Worm (Caenorhabditis elegans) whole organism, late embryonic: ENCODE data around the gene ztf-18.

Experiments used
- C08G9.2 ChIP-seq: sonication (generic microtip); optimal IDR thresholded peaks from 2 replicates; lab custom pipeline; 2016; ENCODE audit warnings: mild to moderate bottlenecking, missing genetic modification characterization, moderate library complexity, missing compliant biosample characterization
- F13H6.1 ChIP-seq: sonication (generic microtip); optimal IDR thresholded peaks from 2 replicates; lab custom pipeline; 2016; ENCODE audit warnings: missing genetic modification characterization, missing compliant biosample characterization
- K02D7.2 ChIP-seq: sonication (generic microtip); optimal IDR thresholded peaks from 2 replicates; lab custom pipeline; 2017; ENCODE audit warnings: mild to moderate bottlenecking, missing genetic modification characterization, missing compliant biosample characterization
- K09A11.1 ChIP-seq: sonication (generic microtip); optimal IDR thresholded peaks from 2 replicates; lab custom pipeline; 2017; ENCODE audit warnings: antibody characterized with exemption, mild to moderate bottlenecking, missing genetic modification characterization, missing compliant biosample characterization; ENCODE audit not compliant: insufficient read depth
- T23F11.4 ChIP-seq: fragments of 200-800 bp; sonication (Bioruptor generic); optimal IDR thresholded peaks from 2 replicates; lab custom pipeline; 2018; ENCODE audit warnings: mild to moderate bottlenecking, missing genetic modification characterization, missing compliant biosample characterization
- Y22D7AL.16 ChIP-seq: sonication (generic microtip); optimal IDR thresholded peaks from 2 replicates; lab custom pipeline; 2016; ENCODE audit warnings: missing genetic modification characterization, missing compliant biosample characterization
- ahr-1 ChIP-seq: sonication (generic microtip); optimal IDR thresholded peaks from 2 replicates; lab custom pipeline; 2016; ENCODE audit warnings: missing genetic modification characterization, missing compliant biosample characterization
- ama-1 ChIP-seq: fragments of 150-350 bp; optimal IDR thresholded peaks from 2 replicates; lab custom pipeline; 2014
- ceh-14 ChIP-seq: sonication (generic microtip); optimal IDR thresholded peaks from 2 replicates; lab custom pipeline; 2016; ENCODE audit warnings: missing genotype, missing genetic modification characterization, missing compliant biosample characterization
- ceh-19 ChIP-seq: fragments of 200-800 bp; sonication (Bioruptor generic); optimal IDR thresholded peaks from 2 replicates; lab custom pipeline; 2018; ENCODE audit warnings: mild to moderate bottlenecking, missing genetic modification characterization, missing compliant biosample characterization
- ceh-2 ChIP-seq: sonication (generic microtip); optimal IDR thresholded peaks from 2 replicates; lab custom pipeline; 2016; ENCODE audit warnings: missing genotype, missing genetic modification characterization, missing compliant biosample characterization
- ceh-30 ChIP-seq: fragments of 150-350 bp; optimal IDR thresholded peaks from 2 replicates; lab custom pipeline; 2014; ENCODE audit warnings: missing biosample characterization, missing genetic modification characterization
- ceh-31 ChIP-seq: sonication (generic microtip); optimal IDR thresholded peaks from 2 replicates; lab custom pipeline; 2016; ENCODE audit warnings: missing genetic modification characterization, missing compliant biosample characterization
- ceh-6 ChIP-seq: fragments of 200-800 bp; sonication (Bioruptor generic); optimal IDR thresholded peaks from 2 replicates; lab custom pipeline; 2018; ENCODE audit warnings: mild to moderate bottlenecking, missing genetic modification characterization, missing compliant biosample characterization
- ceh-9 ChIP-seq: sonication (generic microtip); optimal IDR thresholded peaks from 2 replicates; lab custom pipeline; 2016; ENCODE audit warnings: mild to moderate bottlenecking, missing genetic modification characterization, inconsistent platforms, missing compliant biosample characterization
- dmd-4 ChIP-seq: sonication (generic microtip); optimal IDR thresholded peaks from 2 replicates; lab custom pipeline; 2016; ENCODE audit warnings: borderline replicate concordance, missing genetic modification characterization, missing compliant biosample characterization
- elt-2 ChIP-seq: sonication (generic microtip); optimal IDR thresholded peaks from 2 replicates; lab custom pipeline; 2016; ENCODE audit warnings: missing genetic modification reagents, missing genetic modification characterization, missing compliant biosample characterization
- elt-4 ChIP-seq: sonication (generic microtip); optimal IDR thresholded peaks from 2 replicates; lab custom pipeline; 2016; ENCODE audit warnings: missing genetic modification characterization, missing compliant biosample characterization
- eyg-1 ChIP-seq: sonication (generic microtip); optimal IDR thresholded peaks from 2 replicates; lab custom pipeline; 2016; ENCODE audit warnings: missing genotype, missing genetic modification characterization, missing compliant biosample characterization
- fkh-6 ChIP-seq: sonication (generic microtip); optimal IDR thresholded peaks from 2 replicates; lab custom pipeline; 2016; ENCODE audit warnings: missing genetic modification characterization, missing compliant biosample characterization
- hlh-15 ChIP-seq: sonication (generic microtip); optimal IDR thresholded peaks from 2 replicates; lab custom pipeline; 2016; ENCODE audit warnings: missing genetic modification characterization, missing compliant biosample characterization
- hlh-6 ChIP-seq: sonication (generic microtip); optimal IDR thresholded peaks from 2 replicates; lab custom pipeline; 2016; ENCODE audit warnings: missing genotype, missing genetic modification characterization, missing compliant biosample characterization
- lim-6 ChIP-seq: sonication (generic microtip); optimal IDR thresholded peaks from 2 replicates; lab custom pipeline; 2016; ENCODE audit warnings: missing genetic modification characterization, missing compliant biosample characterization
- mec-3 ChIP-seq: sonication (generic microtip); optimal IDR thresholded peaks from 2 replicates; lab custom pipeline; 2016; ENCODE audit warnings: borderline replicate concordance, missing genetic modification characterization, missing compliant biosample characterization
- nhr-11 ChIP-seq: fragments of 150-350 bp; optimal IDR thresholded peaks from 2 replicates; lab custom pipeline; 2014; ENCODE audit warnings: missing biosample characterization, missing genetic modification characterization
- npax-4 ChIP-seq: sonication (generic microtip); optimal IDR thresholded peaks from 2 replicates; lab custom pipeline; 2016; ENCODE audit warnings: missing genetic modification characterization, missing compliant biosample characterization
- pat-9 ChIP-seq: fragments of 200-800 bp; sonication (Bioruptor generic); optimal IDR thresholded peaks from 2 replicates; lab custom pipeline; 2018; ENCODE audit warnings: mild to moderate bottlenecking, missing genetic modification characterization, moderate library complexity, missing compliant biosample characterization
- pha-4 ChIP-seq: fragments of 150-350 bp; optimal IDR thresholded peaks from 2 replicates; lab custom pipeline; 2018; ENCODE audit warnings: missing biosample characterization, missing genetic modification reagents, missing genetic modification characterization
- pqm-1 ChIP-seq: sonication (generic microtip); optimal IDR thresholded peaks from 2 replicates; lab custom pipeline; 2016; ENCODE audit warnings: missing genetic modification characterization, missing compliant biosample characterization
- ref-2 ChIP-seq: sonication (generic microtip); optimal IDR thresholded peaks from 2 replicates; lab custom pipeline; 2016; ENCODE audit warnings: missing genetic modification characterization, missing compliant biosample characterization
- sox-2 ChIP-seq: fragments of 200-800 bp; sonication (Bioruptor generic); IDR thresholded peaks from 2 replicates; pipeline ENCODE4 v1.3.6; 2022; ENCODE audit warnings: missing genetic modification reagents, missing genetic modification characterization, missing compliant biosample characterization
- syd-9 ChIP-seq: sonication (generic microtip); optimal IDR thresholded peaks from 2 replicates; lab custom pipeline; 2016; ENCODE audit warnings: mild to moderate bottlenecking, missing genetic modification characterization, moderate library complexity, missing compliant biosample characterization
- tbx-2 ChIP-seq: sonication (generic microtip); optimal IDR thresholded peaks from 2 replicates; lab custom pipeline; 2016; ENCODE audit warnings: missing genetic modification characterization, missing compliant biosample characterization
- ttx-3 ChIP-seq: sonication (generic microtip); optimal IDR thresholded peaks from 2 replicates; lab custom pipeline; 2016; ENCODE audit warnings: missing genetic modification reagents, missing genetic modification characterization, missing compliant biosample characterization
- unc-42 ChIP-seq: sonication (generic microtip); optimal IDR thresholded peaks from 2 replicates; lab custom pipeline; 2016; ENCODE audit warnings: missing genotype, missing genetic modification characterization, missing compliant biosample characterization
- unc-86 ChIP-seq: sonication (generic microtip); optimal IDR thresholded peaks from 2 replicates; lab custom pipeline; 2016; ENCODE audit warnings: missing genetic modification characterization, missing compliant biosample characterization
- zip-5 ChIP-seq: sonication (generic microtip); optimal IDR thresholded peaks from 2 replicates; lab custom pipeline; 2016; ENCODE audit warnings: missing genetic modification characterization, missing compliant biosample characterization

Gene ztf-18

ce11 chrIII:869869-870268, 25.6 kb downstream of the ztf-18 start, which contains the start of gene T24C4.2:
Gene T24C4.2 (minus strand): TSS chrIII:869969.
- TF ChIP-seq nhr-11 (tag; lab: Kevin White, UChicago) (no peak), syd-9 (tag; lab: Kevin White, UChicago) (no peak), ama-1 (lab: Kevin White, UChicago) (no peak), ref-2 (no peak), unc-86 (no peak), npax-4 (no peak), ceh-9 (tag; lab: Kevin White, UChicago) (no peak), ceh-19 (GFP tag; lab: Kevin White, UChicago) (no peak), fkh-6 (tag; lab: Kevin White, UChicago) (no peak), hlh-6 (tag; lab: Kevin White, UChicago) (no peak), ceh-6 (GFP tag; lab: Kevin White, UChicago) (no peak), pha-4 (tag; lab: Kevin White, UChicago) (no peak), T23F11.4 (GFP tag; lab: Kevin White, UChicago) (no peak), K09A11.1 (tag; lab: Kevin White, UChicago) (no peak), ceh-2 (tag; lab: Kevin White, UChicago) (no peak), eyg-1 (tag; lab: Kevin White, UChicago) (no peak), ahr-1 (tag; lab: Kevin White, UChicago) (no peak), C08G9.2 (tag; lab: Kevin White, UChicago) (no peak)

- TF ChIP-seq elt-2 (tag; lab: Kevin White, UChicago) = no peak
- no peak for TF ChIP-seq ceh-31
- no peak for TF ChIP-seq tbx-2 (tag; lab: Kevin White, UChicago)
- no peak for TF ChIP-seq lim-6
- TF ChIP-seq ceh-19 (GFP tag; lab: Kevin White, UChicago) = no peak
- no peak for TF ChIP-seq pat-9 (tag; lab: Kevin White, UChicago)
- TF ChIP-seq elt-4 = no peak
- TF ChIP-seq ceh-2 (tag; lab: Kevin White, UChicago) = no peak
- no peak for TF ChIP-seq ceh-14 (tag; lab: Kevin White, UChicago)
- TF ChIP-seq eyg-1 (tag; lab: Kevin White, UChicago) = no peak
- no peak for TF ChIP-seq ceh-30 (tag; lab: Kevin White, UChicago)
- no peak for TF ChIP-seq fkh-6 (tag; lab: Kevin White, UChicago)
- no peak for TF ChIP-seq ref-2
- no peak for TF ChIP-seq F13H6.1
Measured at ce11 chrIII:868866-869265, 26.6 kb downstream of the ztf-18 start.

ce11 chrIII:861819-862356, 33.6 kb downstream of the ztf-18 start, which contains the start of gene arx-4:
Gene arx-4 (plus strand): TSS chrIII:862306.
- no peak for TF ChIP-seq elt-4
- TF ChIP-seq ceh-6 (GFP tag; lab: Kevin White, UChicago) = no peak
- no peak for TF ChIP-seq zip-5 (tag; lab: Kevin White, UChicago)
- peak; percentile 28 for TF ChIP-seq ceh-31
- TF ChIP-seq unc-42 (tag; lab: Kevin White, UChicago) = peak; percentile 95
- TF ChIP-seq K02D7.2 (tag; lab: Kevin White, UChicago) = no peak
- no peak for TF ChIP-seq mec-3
- no peak for TF ChIP-seq ceh-14 (tag; lab: Kevin White, UChicago)
- TF ChIP-seq Y22D7AL.16 = no peak
- TF ChIP-seq pqm-1 = no peak
- no peak for TF ChIP-seq dmd-4
- TF ChIP-seq hlh-15 (tag; lab: Kevin White, UChicago) = no peak
- TF ChIP-seq ttx-3 (tag; lab: Kevin White, UChicago) = no peak
- TF ChIP-seq nhr-11 (tag; lab: Kevin White, UChicago) = no peak
- TF ChIP-seq sox-2 = no peak

- TF ChIP-seq ceh-6 (GFP tag; lab: Kevin White, UChicago) (no peak), elt-2 (tag; lab: Kevin White, UChicago) (no peak), ceh-9 (tag; lab: Kevin White, UChicago) (no peak)
Measured at ce11 chrIII:859898-860297, 35.6 kb downstream of the ztf-18 start, which contains the start of gene exos-4.2. Gene exos-4.2 (plus strand): TSS chrIII:860198.
